Worm (Caenorhabditis elegans) whole organism, L4/young adult: ENCODE results near the gene spp-9.
"Not testable (repeated sequence)": the region's sequence is repeated elsewhere in the genome, so short reads cannot be mapped to it uniquely, and the experiment has no call there.

Experiments
- W03F9.2 ChIP-seq: fragments of 150-350 bp; optimal IDR thresholded peaks from 2 replicates; lab custom pipeline; 2014; ENCODE audit warnings: missing biosample characterization, missing genetic modification characterization
- dao-5 ChIP-seq: sonication (generic microtip); optimal IDR thresholded peaks from 2 replicates; lab custom pipeline; 2016; ENCODE audit warnings: missing genotype, missing genetic modification characterization, moderate library complexity, missing compliant biosample characterization
- him-1 ChIP-seq: sonication (generic microtip); optimal IDR thresholded peaks from 2 replicates; lab custom pipeline; 2016; ENCODE audit warnings: missing genotype, missing genetic modification reagents, missing genetic modification characterization, missing compliant biosample characterization

spp-9 gene

ce11 chrX:11487484-11487883 lies at the start of gene spp-9:
TSS of gene spp-9 (plus strand) at chrX:11487784.
- TF ChIP-seq dao-5 (tag; lab: Kevin White, UChicago) (no peak), him-1 (no peak), W03F9.2 (tag; lab: Kevin White, UChicago) (no peak)

- not testable (repeated sequence) for TF ChIP-seq him-1; W03F9.2 (tag; lab: Kevin White, UChicago); dao-5 (tag; lab: Kevin White, UChicago)
These were observed 47.8 kb upstream of the spp-9 start, which contains the start of gene F46C3.7 for ce11 chrX:11439740-11440139. TSS of gene F46C3.7 (plus strand) at chrX:11440040.

- TF ChIP-seq W03F9.2 (tag; lab: Kevin White, UChicago) (no peak), him-1 (no peak), dao-5 (tag; lab: Kevin White, UChicago) (no peak)
These were observed 41.0 kb upstream of the spp-9 start, which contains the start of gene igeg-2 for ce11 chrX:11446535-11446934. TSS of gene igeg-2 (minus strand) at chrX:11446635.

- no peak for TF ChIP-seq him-1
- no peak for TF ChIP-seq W03F9.2 (tag; lab: Kevin White, UChicago)
- TF ChIP-seq dao-5 (tag; lab: Kevin White, UChicago): no peak
These were observed 39.9 kb upstream of the spp-9 start for ce11 chrX:11447695-11448094.

- TF ChIP-seq dao-5 (tag; lab: Kevin White, UChicago) (no peak), him-1 (no peak), W03F9.2 (tag; lab: Kevin White, UChicago) (no peak)
These were observed 37.3 kb upstream of the spp-9 start for ce11 chrX:11450261-11450660.

ce11 chrX:11452316-11452715 lies 35.3 kb upstream of the spp-9 start:
- TF ChIP-seq him-1 (no peak), dao-5 (tag; lab: Kevin White, UChicago) (no peak), W03F9.2 (tag; lab: Kevin White, UChicago) (no peak)

- TF ChIP-seq W03F9.2 (tag; lab: Kevin White, UChicago): no peak
These were observed 33.4 kb upstream of the spp-9 start, which contains the start of gene F48C5.2 for ce11 chrX:11454231-11454630. TSS of gene F48C5.2 (minus strand) at chrX:11454331.

ce11 chrX:11456665-11457064 lies 30.9 kb upstream of the spp-9 start:
- no peak for TF ChIP-seq W03F9.2 (tag; lab: Kevin White, UChicago)
- no peak for TF ChIP-seq dao-5 (tag; lab: Kevin White, UChicago)
- TF ChIP-seq him-1: no peak

ce11 chrX:11461545-11461944 lies 26.0 kb upstream of the spp-9 start:
- TF ChIP-seq him-1 (no peak), dao-5 (tag; lab: Kevin White, UChicago) (no peak), W03F9.2 (tag; lab: Kevin White, UChicago) (no peak)

ce11 chrX:11462112-11462511 lies 25.5 kb upstream of the spp-9 start:
- no peak for TF ChIP-seq W03F9.2 (tag; lab: Kevin White, UChicago)
- TF ChIP-seq dao-5 (tag; lab: Kevin White, UChicago): no peak
- TF ChIP-seq him-1: no peak

ce11 chrX:11463005-11463404 lies 24.6 kb upstream of the spp-9 start:
- no peak for TF ChIP-seq W03F9.2 (tag; lab: Kevin White, UChicago)
- TF ChIP-seq dao-5 (tag; lab: Kevin White, UChicago): no peak
- TF ChIP-seq him-1: no peak

ce11 chrX:11463568-11463967 lies 24.0 kb upstream of the spp-9 start:
- TF ChIP-seq dao-5 (tag; lab: Kevin White, UChicago): no peak
- no peak for TF ChIP-seq him-1

ce11 chrX:11464271-11465103 lies 23.1 kb upstream of the spp-9 start:
- TF ChIP-seq W03F9.2 (tag; lab: Kevin White, UChicago): no peak
- TF ChIP-seq him-1: no peak
- no peak for TF ChIP-seq dao-5 (tag; lab: Kevin White, UChicago)

ce11 chrX:11465215-11465614 lies 22.4 kb upstream of the spp-9 start, which contains the start of gene lin-14:
TSS of gene lin-14 (plus strand) at chrX:11465560.
- peak; percentile 44 for TF ChIP-seq him-1
- peak; percentile 54 for TF ChIP-seq dao-5 (tag; lab: Kevin White, UChicago)
- TF ChIP-seq W03F9.2 (tag; lab: Kevin White, UChicago): no peak
